Fruit fly (Drosophila melanogaster): ENCODE results near the gene CG31373.

DNA sequence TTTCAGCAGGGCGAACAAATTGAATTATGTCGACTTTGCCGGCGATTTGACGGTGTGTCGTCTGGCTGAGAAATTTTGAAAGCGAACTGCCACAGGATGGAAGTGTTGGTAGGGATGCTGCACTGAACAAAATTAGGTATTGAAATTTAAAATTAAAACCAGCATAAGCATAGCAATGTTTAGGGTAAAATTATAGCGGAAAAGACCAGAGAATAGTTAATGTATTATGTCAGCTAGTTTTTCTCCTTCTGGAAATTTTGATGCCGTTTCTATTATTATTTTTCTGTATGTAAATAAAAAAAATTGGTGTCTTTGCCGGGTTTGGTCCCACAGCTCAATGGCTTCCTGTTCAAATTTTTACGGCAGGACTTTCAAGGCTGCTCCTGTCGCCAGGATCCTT, 17.6 kb upstream of the CG31373 start:
- TF ChIP-seq CG8478 (optimal IDR thresholded peaks at IDR 0.05), result no peak
- TF ChIP-seq CTCF (optimal IDR thresholded peaks at IDR 0.05), result no peak
